Fruit fly (Drosophila melanogaster) whole organism, pupa: ENCODE results near the gene RpL37-1.

ENCODE experiments used
- CG10348 ChIP-seq: fragments of 200-800 bp; sonication (Bioruptor generic); IDR thresholded peaks from 2 replicates; pipeline ENCODE4 v1.3.6; 2022; ENCODE audit warnings: missing biosample characterization, missing genetic modification characterization
- CG12605 ChIP-seq: fragments of 200-800 bp; sonication (Bioruptor generic); IDR thresholded peaks from 2 replicates; pipeline ENCODE4 v1.3.6; 2022; ENCODE audit warnings: missing biosample characterization, missing genetic modification characterization
- CG13204 ChIP-seq: fragments of 200-800 bp; sonication (Bioruptor generic); optimal IDR thresholded peaks from 2 replicates; lab custom pipeline; 2018; ENCODE audit warnings: missing biosample characterization, mild to moderate bottlenecking, missing genetic modification characterization, moderate library complexity
- CG14655 ChIP-seq: fragments of 200-800 bp; sonication (Bioruptor generic); optimal IDR thresholded peaks from 3 replicates; lab custom pipeline; 2017; ENCODE audit warnings: mild to moderate bottlenecking, missing biosample characterization, missing genetic modification reagents, missing genetic modification characterization
- CG15710 ChIP-seq: fragments of 200-800 bp; sonication (Bioruptor generic); optimal IDR thresholded peaks from 2 replicates; lab custom pipeline; 2018; ENCODE audit warnings: missing biosample characterization, mild to moderate bottlenecking, missing genetic modification characterization, moderate library complexity
- CG17806 ChIP-seq: fragments of 200-800 bp; sonication (Bioruptor generic); optimal IDR thresholded peaks from 2 replicates; lab custom pipeline; 2018; ENCODE audit warnings: missing biosample characterization, mild to moderate bottlenecking, missing genetic modification characterization, moderate library complexity
- CG32121 ChIP-seq: fragments of 200-800 bp; sonication (Bioruptor generic); IDR thresholded peaks from 2 replicates; pipeline ENCODE4 v1.3.6; 2022; ENCODE audit warnings: missing biosample characterization, missing genetic modification characterization
- CG34367 ChIP-seq: fragments of 200-800 bp; sonication (Bioruptor generic); optimal IDR thresholded peaks from 2 replicates; lab custom pipeline; 2018; ENCODE audit warnings: missing biosample characterization, mild to moderate bottlenecking, missing genetic modification characterization
- CG4496 ChIP-seq: fragments of 200-800 bp; sonication (Bioruptor generic); IDR thresholded peaks from 3 replicates; pipeline ENCODE4 v1.3.6; 2022; ENCODE audit warnings: missing biosample characterization, missing genetic modification characterization
- CG8159 ChIP-seq: fragments of 200-800 bp; sonication (Bioruptor generic); optimal IDR thresholded peaks from 3 replicates; lab custom pipeline; 2018; ENCODE audit warnings: missing biosample characterization, mild to moderate bottlenecking, missing genetic modification characterization, moderate library complexity
- CG8301 ChIP-seq: fragments of 200-800 bp; sonication (Bioruptor generic); optimal IDR thresholded peaks from 2 replicates; lab custom pipeline; 2018; ENCODE audit warnings: missing biosample characterization, mild to moderate bottlenecking, missing genetic modification characterization
- CG9948 ChIP-seq: fragments of 200-800 bp; sonication (Bioruptor generic); optimal IDR thresholded peaks from 2 replicates; lab custom pipeline; 2018; ENCODE audit warnings: missing biosample characterization, mild to moderate bottlenecking, missing genetic modification characterization, moderate library complexity
- D1 ChIP-seq: fragments of 200-800 bp; sonication (Bioruptor generic); optimal IDR thresholded peaks from 2 replicates; lab custom pipeline; 2018; ENCODE audit warnings: missing biosample characterization, mild to moderate bottlenecking, missing genetic modification characterization, moderate library complexity
- EcR ChIP-seq: fragments of 200-800 bp; sonication (Bioruptor generic); optimal IDR thresholded peaks from 3 replicates; lab custom pipeline; 2019; ENCODE audit warnings: missing biosample characterization, missing genetic modification characterization, mild to moderate bottlenecking, moderate library complexity, missing genetic modification reagents
- Ets98B ChIP-seq: fragments of 200-800 bp; sonication (Bioruptor generic); IDR thresholded peaks from 2 replicates; pipeline ENCODE4 v1.3.6; 2022; ENCODE audit warnings: missing biosample characterization, missing genetic modification characterization
- Pif1A ChIP-seq: fragments of 200-800 bp; sonication (Bioruptor generic); optimal IDR thresholded peaks from 3 replicates; lab custom pipeline; 2016; ENCODE audit warnings: missing biosample characterization, missing genetic modification characterization
- Pif1B ChIP-seq: fragments of 200-800 bp; sonication (Bioruptor generic); optimal IDR thresholded peaks from 3 replicates; lab custom pipeline; 2016; ENCODE audit warnings: missing biosample characterization, missing genetic modification characterization
- Snoo ChIP-seq: fragments of 200-800 bp; sonication (Bioruptor generic); optimal IDR thresholded peaks from 3 replicates; lab custom pipeline; 2017; ENCODE audit warnings: missing biosample characterization, mild to moderate bottlenecking, missing genetic modification characterization, inconsistent platforms
- fd96Ca ChIP-seq: fragments of 200-800 bp; sonication (Bioruptor generic); IDR thresholded peaks from 3 replicates; pipeline ENCODE4 v1.3.6; 2022; ENCODE audit warnings: missing biosample characterization, missing genetic modification characterization
- gl ChIP-seq: fragments of 200-800 bp; sonication (Bioruptor generic); optimal IDR thresholded peaks from 2 replicates; lab custom pipeline; 2018; ENCODE audit warnings: missing biosample characterization, mild to moderate bottlenecking, missing genetic modification characterization
- rn ChIP-seq: fragments of 200-800 bp; sonication (Bioruptor generic); IDR thresholded peaks from 2 replicates; pipeline ENCODE4 v1.3.6; 2022; ENCODE audit warnings: missing biosample characterization, missing genetic modification characterization

RpL37-1 gene

DNA sequence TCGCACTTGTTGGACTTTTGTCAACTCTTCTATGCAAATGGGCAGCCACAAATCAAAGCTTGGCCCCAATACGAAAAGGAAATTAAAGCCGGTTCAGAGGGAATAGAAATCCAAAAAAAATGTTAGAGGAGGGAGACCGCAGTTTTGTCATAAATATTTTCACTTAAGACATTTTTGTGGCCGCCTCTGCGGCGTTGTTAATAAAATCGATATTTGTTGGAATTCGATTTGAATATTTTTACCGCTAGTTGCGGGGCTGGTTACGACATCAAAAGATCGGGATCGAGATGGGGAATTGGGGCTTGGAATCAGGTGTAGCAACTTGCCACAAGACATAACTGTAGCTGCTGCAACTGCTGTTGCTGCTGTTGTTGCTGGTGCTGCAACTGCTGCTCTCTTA, 18.1 kb upstream of the RpL37-1 start:
- TF ChIP-seq CG12605 (GFP tag; lab: Robert Waterston, UW) (no peak), Pif1B (GFP tag; lab: Kevin White, UChicago) (no peak), CG8159 (tag; lab: Kevin White, UChicago) (no peak), CG34367 (tag; lab: Kevin White, UChicago) (no peak)

DNA sequence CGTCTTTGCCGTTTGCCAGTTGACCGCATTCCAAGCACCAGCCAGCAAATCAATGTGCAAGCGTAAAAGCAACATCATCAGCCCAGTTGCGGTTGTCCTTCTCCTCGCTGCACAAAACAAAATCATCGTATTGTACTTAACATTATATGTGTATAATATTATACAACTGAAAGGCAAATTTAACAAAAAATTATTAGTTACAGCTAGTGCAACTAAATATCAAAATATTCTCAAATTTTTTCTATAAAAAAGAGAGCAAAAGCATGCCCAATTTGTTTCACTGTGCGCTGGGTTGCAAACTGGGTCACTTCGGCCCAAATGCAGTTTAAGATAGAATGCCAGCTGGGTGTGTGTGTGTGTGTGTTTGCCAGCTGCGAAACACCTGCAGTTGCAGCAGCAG, 17.1 kb upstream of the RpL37-1 start:
- TF ChIP-seq CG9948 (tag; lab: Kevin White, UChicago) = peak; percentile 27
- peak; percentile 79 for TF ChIP-seq CG8301
- TF ChIP-seq Pif1B (GFP tag; lab: Kevin White, UChicago) = peak; percentile 37
- no peak for TF ChIP-seq EcR
- peak; percentile 45; the same call in 1 of the 3 replicates for TF ChIP-seq fd96Ca (GFP tag; lab: Robert Waterston, UW)
- no peak for TF ChIP-seq CG10348
- TF ChIP-seq CG32121 (GFP tag; lab: Robert Waterston, UW) = peak; percentile 57
- no peak for TF ChIP-seq rn
- peak; percentile 77 for TF ChIP-seq CG14655 (GFP tag; lab: Kevin White, UChicago)
- no peak for TF ChIP-seq CG8159 (tag; lab: Kevin White, UChicago)
- TF ChIP-seq CG15710 (tag; lab: Kevin White, UChicago) = no peak
- no peak for TF ChIP-seq Snoo (tag; lab: Kevin White, UChicago)
- TF ChIP-seq CG13204 (GFP tag; lab: Kevin White, UChicago) = no peak
- TF ChIP-seq gl (tag; lab: Kevin White, UChicago) = no peak
- peak; percentile 72; the same call in 1 of the 3 replicates for TF ChIP-seq CG4496 (GFP tag; lab: Robert Waterston, UW)
- TF ChIP-seq Pif1A = peak; percentile 32
- TF ChIP-seq Ets98B = peak; percentile 63
- no peak for TF ChIP-seq D1 (tag; lab: Kevin White, UChicago)
- no peak for TF ChIP-seq CG34367 (tag; lab: Kevin White, UChicago)
- TF ChIP-seq CG12605 (GFP tag; lab: Robert Waterston, UW) = 0 out of 2 replicates have a peak, but pooled peaks have one; percentile 46
- TF ChIP-seq CG17806 (tag; lab: Kevin White, UChicago) = no peak

- TF ChIP-seq CG8301 (peak; percentile 29), CG14655 (GFP tag; lab: Kevin White, UChicago) (peak; percentile 39), CG17806 (tag; lab: Kevin White, UChicago) (no peak), CG4496 (GFP tag; lab: Robert Waterston, UW) (peak; percentile 64; the same call in 2 of the 3 replicates), Pif1B (GFP tag; lab: Kevin White, UChicago) (no peak), fd96Ca (GFP tag; lab: Robert Waterston, UW) (peak; percentile 60; the same call in 1 of the 3 replicates), Ets98B (peak; percentile 26; the same call in 1 of the 2 replicates), CG9948 (tag; lab: Kevin White, UChicago) (no peak), CG8159 (tag; lab: Kevin White, UChicago) (no peak), CG32121 (GFP tag; lab: Robert Waterston, UW) (peak; percentile 56), EcR (no peak)
- TF ChIP-seq, all 21 proteins: peak for 6
These were observed 12.9 kb upstream of the RpL37-1 start for dm6 chrX:15152058-15152457.

- TF ChIP-seq CG9948 (tag; lab: Kevin White, UChicago) (no peak), CG15710 (tag; lab: Kevin White, UChicago) (no peak), Pif1B (GFP tag; lab: Kevin White, UChicago) (no peak), CG17806 (tag; lab: Kevin White, UChicago) (no peak), CG4496 (GFP tag; lab: Robert Waterston, UW) (no peak), CG34367 (tag; lab: Kevin White, UChicago) (no peak), CG13204 (GFP tag; lab: Kevin White, UChicago) (no peak), gl (tag; lab: Kevin White, UChicago) (no peak)
These were observed 11.1 kb upstream of the RpL37-1 start for dm6 chrX:15150261-15150660.

- no peak for TF ChIP-seq fd96Ca (GFP tag; lab: Robert Waterston, UW)
- no peak for TF ChIP-seq Pif1A
- TF ChIP-seq Ets98B = no peak
- no peak for TF ChIP-seq CG8159 (tag; lab: Kevin White, UChicago)
- TF ChIP-seq rn = no peak
- TF ChIP-seq CG15710 (tag; lab: Kevin White, UChicago) = no peak
- no peak for TF ChIP-seq CG4496 (GFP tag; lab: Robert Waterston, UW)
- no peak for TF ChIP-seq CG13204 (GFP tag; lab: Kevin White, UChicago)
- TF ChIP-seq CG32121 (GFP tag; lab: Robert Waterston, UW) = no peak
- TF ChIP-seq CG34367 (tag; lab: Kevin White, UChicago) = no peak
- no peak for TF ChIP-seq CG8301
- no peak for TF ChIP-seq gl (tag; lab: Kevin White, UChicago)
- no peak for TF ChIP-seq EcR
- TF ChIP-seq CG14655 (GFP tag; lab: Kevin White, UChicago) = no peak
- no peak for TF ChIP-seq CG9948 (tag; lab: Kevin White, UChicago)
- TF ChIP-seq CG10348 = no peak
- no peak for TF ChIP-seq D1 (tag; lab: Kevin White, UChicago)
- no peak for TF ChIP-seq Snoo (tag; lab: Kevin White, UChicago)
- TF ChIP-seq, all 21 proteins: peak for 0
These were observed 7.9 kb upstream of the RpL37-1 start for dm6 chrX:15147069-15147468.

DNA sequence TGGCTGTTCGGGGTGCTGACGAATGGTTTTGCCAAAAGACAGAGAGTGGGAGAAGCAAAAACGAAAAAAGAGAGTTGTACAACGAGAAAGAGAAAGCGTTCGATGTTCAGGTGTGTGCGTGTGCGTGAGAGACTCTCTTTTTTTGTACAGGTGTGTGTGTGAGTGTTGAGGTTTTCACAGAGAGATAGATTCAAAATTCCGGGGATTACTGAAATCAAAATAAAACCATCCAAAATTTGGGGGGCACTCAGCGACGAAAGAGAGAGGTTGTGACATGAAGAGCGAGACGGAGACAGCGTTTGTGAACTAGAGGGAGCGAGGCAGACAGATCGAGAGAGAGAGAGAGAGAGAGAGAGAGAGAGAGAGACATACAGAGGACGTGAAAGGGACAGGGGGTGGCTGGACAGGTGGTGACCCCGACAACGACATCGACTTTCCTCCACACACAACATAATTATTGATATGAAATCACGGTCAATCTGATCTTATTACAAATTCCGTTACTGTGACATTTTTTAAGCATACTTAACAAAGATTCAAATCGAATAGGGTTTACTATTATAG, 4.2 kb upstream of the RpL37-1 start:
- TF ChIP-seq Snoo (tag; lab: Kevin White, UChicago) (no peak), rn (no peak), CG34367 (tag; lab: Kevin White, UChicago) (no peak), CG13204 (GFP tag; lab: Kevin White, UChicago) (no peak), CG10348 (no peak), EcR (no peak), CG14655 (GFP tag; lab: Kevin White, UChicago) (no peak), CG12605 (GFP tag; lab: Robert Waterston, UW) (no peak), D1 (tag; lab: Kevin White, UChicago) (no peak), Ets98B (no peak), CG8159 (tag; lab: Kevin White, UChicago) (no peak), CG17806 (tag; lab: Kevin White, UChicago) (no peak), Pif1A (no peak), CG8301 (no peak), CG4496 (GFP tag; lab: Robert Waterston, UW) (no peak), CG32121 (GFP tag; lab: Robert Waterston, UW) (no peak), CG15710 (tag; lab: Kevin White, UChicago) (no peak), fd96Ca (GFP tag; lab: Robert Waterston, UW) (no peak), CG9948 (tag; lab: Kevin White, UChicago) (no peak)
